Fruit fly (Drosophila melanogaster) whole organism, embryonic: Measurements from ENCODE around the gene CG7550.

Experiments used
- CG6689 ChIP-seq: fragments of 200-800 bp; sonication (Bioruptor generic); IDR thresholded peaks from 2 replicates; pipeline ENCODE4 v1.3.6; 2022; ENCODE audit warnings: missing biosample characterization, missing genetic modification characterization
- dan ChIP-seq: fragments of 200-800 bp; sonication (Bioruptor generic); IDR thresholded peaks from 2 replicates; pipeline ENCODE4 v1.3.6; 2022; ENCODE audit warnings: missing biosample characterization, missing genetic modification characterization

DNA sequence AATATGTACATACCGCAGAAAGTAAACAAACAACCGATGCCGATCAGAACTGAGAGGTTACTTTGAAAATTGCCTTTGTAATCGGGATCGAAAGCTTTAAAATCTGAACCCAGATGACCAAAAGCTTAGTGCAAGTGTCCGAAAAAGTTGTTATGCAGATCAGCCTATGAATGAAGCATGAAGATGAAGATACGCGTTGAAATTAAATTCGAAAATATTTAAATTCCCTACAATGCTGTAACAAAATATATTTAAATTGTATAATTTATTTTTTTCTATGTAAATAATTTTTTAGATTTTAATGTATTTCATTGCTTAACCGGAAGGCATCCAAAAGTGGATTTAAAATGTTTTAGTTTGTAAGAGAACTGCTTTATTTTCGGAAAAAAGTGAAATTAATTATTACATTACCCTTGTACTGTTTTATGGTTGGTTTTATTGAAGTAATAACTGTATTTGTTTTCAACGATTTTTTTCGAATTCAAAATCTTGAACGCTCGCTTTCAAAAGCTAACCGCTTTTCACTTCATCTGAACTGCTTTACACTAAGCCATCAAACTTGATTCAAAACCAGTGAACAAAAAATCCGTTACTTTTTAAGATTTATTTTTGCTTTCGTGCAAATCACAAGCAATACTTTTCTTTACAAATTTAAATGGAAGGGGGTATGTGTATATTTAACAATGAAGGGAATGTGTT lies 35.5 kb upstream of the CG7550 start, which contains the start of gene CG43886:
- TF ChIP-seq dan (no peak), CG6689 (no peak)
